Fruit fly (Drosophila melanogaster) whole organism, wandering third instar larva: ENCODE results near the gene Ccdc85.

ENCODE experiments used
- Abd-B ChIP-seq: fragments of >200 bp; optimal IDR thresholded peaks from 2 replicates; lab custom pipeline; 2017; ENCODE audit warnings: missing biosample characterization, missing genetic modification characterization
- CG32264 ChIP-seq: fragments of 200-800 bp; sonication (Bioruptor generic); optimal IDR thresholded peaks from 2 replicates; lab custom pipeline; 2016; ENCODE audit warnings: missing biosample characterization, missing genetic modification characterization
- CG9705 ChIP-seq: fragments of 200-800 bp; sonication (Bioruptor generic); optimal IDR thresholded peaks from 2 replicates; lab custom pipeline; 2018; ENCODE audit warnings: missing biosample characterization, mild to moderate bottlenecking, missing genetic modification characterization
- CrebA ChIP-seq: fragments of 200-800 bp; sonication (Bioruptor generic); optimal IDR thresholded peaks from 2 replicates; lab custom pipeline; 2016; ENCODE audit warnings: missing biosample characterization, mild to moderate bottlenecking, missing genetic modification characterization, borderline replicate concordance
- Dfd ChIP-seq: fragments of >200 bp; optimal IDR thresholded peaks from 2 replicates; lab custom pipeline; 2017; ENCODE audit warnings: missing biosample characterization, missing genetic modification characterization
- Dif ChIP-seq: fragments of 200-275, 200-300 bp; sonication (Bioruptor generic); optimal IDR thresholded peaks from 2 replicates; lab custom pipeline; 2018; ENCODE audit warnings: missing biosample characterization, missing genetic modification characterization; ENCODE audit not compliant: partially characterized antibody
- GATAd ChIP-seq: sonication (Bioruptor generic); optimal IDR thresholded peaks from 2 replicates; lab custom pipeline; 2016; ENCODE audit warnings: missing biosample characterization, missing genetic modification characterization
- HLH106 ChIP-seq: fragments of 200-800 bp; optimal IDR thresholded peaks from 3 replicates; lab custom pipeline; 2019; ENCODE audit warnings: missing biosample characterization, mild to moderate bottlenecking, missing genetic modification characterization, moderate library complexity
- Hnf4 ChIP-seq: fragments of 200-800 bp; sonication (Bioruptor generic); optimal IDR thresholded peaks from 2 replicates; lab custom pipeline; 2016; ENCODE audit warnings: missing biosample characterization, mild to moderate bottlenecking, missing genetic modification characterization
- Hr78 ChIP-seq: fragments of >200 bp; optimal IDR thresholded peaks from 2 replicates; lab custom pipeline; 2017; ENCODE audit warnings: missing biosample characterization, missing genetic modification characterization
- Hr83 ChIP-seq: fragments of 200-300 bp; sonication (Bioruptor generic); optimal IDR thresholded peaks from 2 replicates; lab custom pipeline; 2016; ENCODE audit warnings: missing biosample characterization, mild to moderate bottlenecking, missing genetic modification characterization, moderate library complexity; ENCODE audit not compliant: poor library complexity, severe bottlenecking
- Jra ChIP-seq: sonication (Bioruptor generic); optimal IDR thresholded peaks from 2 replicates; lab custom pipeline; 2016; ENCODE audit warnings: missing biosample characterization, missing genetic modification characterization
- Mio ChIP-seq: sonication (Bioruptor generic); optimal IDR thresholded peaks from 2 replicates; lab custom pipeline; 2016; ENCODE audit warnings: missing biosample characterization, missing genetic modification characterization
- Myc ChIP-seq: fragments of >200 bp; optimal IDR thresholded peaks from 2 replicates; lab custom pipeline; 2017
- N ChIP-seq: fragments of >200 bp; optimal IDR thresholded peaks from 2 replicates; lab custom pipeline; 2018; ENCODE audit warnings: missing biosample characterization, missing external identifiers, missing genetic modification characterization
- OdsH ChIP-seq: fragments of 200-800 bp; sonication (Bioruptor generic); optimal IDR thresholded peaks from 2 replicates; lab custom pipeline; 2016; ENCODE audit warnings: missing biosample characterization, mild to moderate bottlenecking, missing genetic modification characterization
- Rel ChIP-seq, 2 experiments: fragments of 200-800 bp; sonication (Bioruptor generic) in 1 of 2; optimal IDR thresholded peaks; 2 replicates in 1 of 2; 3 replicates in 1 of 2; lab custom pipeline; 2016 to 2019; ENCODE audit warnings: mild to moderate bottlenecking in 2 of 2, missing biosample characterization in 2 of 2, missing genetic modification characterization in 2 of 2, moderate library complexity in 1 of 2
- Sp1 ChIP-seq: fragments of 200-800 bp; sonication (Bioruptor generic); optimal IDR thresholded peaks from 3 replicates; lab custom pipeline; 2019; ENCODE audit warnings: missing biosample characterization, mild to moderate bottlenecking, missing genetic modification characterization, moderate library complexity
- Vsx2 ChIP-seq: fragments of 200-300, 225-300 bp; sonication (Bioruptor generic); optimal IDR thresholded peaks from 2 replicates; lab custom pipeline; 2018; ENCODE audit warnings: missing biosample characterization, missing genetic modification characterization; ENCODE audit not compliant: partially characterized antibody
- br ChIP-seq: fragments of 200-800 bp; sonication (Bioruptor generic); optimal IDR thresholded peaks from 2 replicates; lab custom pipeline; 2016; ENCODE audit warnings: missing biosample characterization, missing genetic modification characterization
- brk ChIP-seq: fragments of 200-800 bp; sonication (Bioruptor generic); optimal IDR thresholded peaks from 2 replicates; lab custom pipeline; 2016; ENCODE audit warnings: missing biosample characterization, mild to moderate bottlenecking, missing genetic modification characterization
- dl ChIP-seq, 2 experiments: fragments of 175-275, 200-275 bp in 1 of 2; fragments of 200-275 bp in 1 of 2; sonication (Bioruptor generic); optimal IDR thresholded peaks; lab custom pipeline; 2018; ENCODE audit warnings: mild to moderate bottlenecking in 2 of 2, missing biosample characterization in 2 of 2, missing genetic modification characterization in 2 of 2, moderate library complexity in 2 of 2; ENCODE audit not compliant: partially characterized antibody in 2 of 2, insufficient read depth in 1 of 2
- dmrt93B ChIP-seq: fragments of 200-800 bp; sonication (Bioruptor generic); optimal IDR thresholded peaks from 2 replicates; lab custom pipeline; 2018; ENCODE audit warnings: missing biosample characterization, mild to moderate bottlenecking, missing genetic modification characterization
- dsf ChIP-seq: sonication (Bioruptor generic); optimal IDR thresholded peaks from 2 replicates; lab custom pipeline; 2016; ENCODE audit warnings: missing biosample characterization, missing genetic modification characterization, borderline replicate concordance
- ey ChIP-seq: fragments of 200-800 bp; sonication (Bioruptor generic); optimal IDR thresholded peaks from 2 replicates; lab custom pipeline; 2016; ENCODE audit warnings: missing biosample characterization, missing genetic modification characterization
- foxo ChIP-seq, 2 experiments: fragments of 200-800 bp; sonication (Bioruptor generic); optimal IDR thresholded peaks; 2 replicates in 1 of 2; 3 replicates in 1 of 2; lab custom pipeline; 2016 to 2017; ENCODE audit warnings: missing biosample characterization in 2 of 2, missing genetic modification characterization in 2 of 2
- fru ChIP-seq: fragments of 200-800 bp; sonication (Bioruptor generic); optimal IDR thresholded peaks from 3 replicates; lab custom pipeline; 2016; ENCODE audit warnings: missing biosample characterization, mild to moderate bottlenecking, missing genetic modification characterization
- h ChIP-seq: fragments of 200-800 bp; sonication (Bioruptor generic); optimal IDR thresholded peaks from 3 replicates; lab custom pipeline; 2016; ENCODE audit warnings: missing biosample characterization, mild to moderate bottlenecking, missing genetic modification characterization
- jim ChIP-seq: fragments of 175-275, 200-325 bp; sonication (Bioruptor generic); optimal IDR thresholded peaks from 2 replicates; lab custom pipeline; 2016; ENCODE audit warnings: missing biosample characterization, mild to moderate bottlenecking, missing genetic modification characterization
- lola ChIP-seq: fragments of >200 bp; optimal IDR thresholded peaks from 2 replicates; lab custom pipeline; 2017; ENCODE audit warnings: missing biosample characterization, missing genetic modification characterization
- pan ChIP-seq: fragments of >200 bp; optimal IDR thresholded peaks from 2 replicates; lab custom pipeline; 2017
- psq ChIP-seq: fragments of 200-800 bp; sonication (Bioruptor generic); optimal IDR thresholded peaks from 3 replicates; lab custom pipeline; 2017; ENCODE audit warnings: missing biosample characterization, mild to moderate bottlenecking, missing genetic modification characterization, moderate library complexity
- rgr ChIP-seq: fragments of 200-800 bp; sonication (Bioruptor generic); optimal IDR thresholded peaks from 3 replicates; lab custom pipeline; 2016; ENCODE audit warnings: missing biosample characterization, mild to moderate bottlenecking, missing genetic modification characterization
- sage ChIP-seq: fragments of 200-800 bp; sonication (Bioruptor generic); optimal IDR thresholded peaks from 2 replicates; lab custom pipeline; 2016; ENCODE audit warnings: missing biosample characterization, mild to moderate bottlenecking, missing genetic modification characterization
- sv ChIP-seq: fragments of 200-800 bp; sonication (Bioruptor generic); optimal IDR thresholded peaks from 3 replicates; lab custom pipeline; 2016; ENCODE audit warnings: missing biosample characterization, missing genetic modification characterization
- tai ChIP-seq: sonication (Bioruptor generic); optimal IDR thresholded peaks from 2 replicates; lab custom pipeline; 2016; ENCODE audit warnings: missing biosample characterization, missing genetic modification characterization
- usp ChIP-seq: fragments of >200 bp; optimal IDR thresholded peaks from 2 replicates; lab custom pipeline; 2017; ENCODE audit warnings: missing biosample characterization, missing genetic modification characterization
- woc ChIP-seq: sonication (Bioruptor generic); optimal IDR thresholded peaks from 2 replicates; lab custom pipeline; 2016; ENCODE audit warnings: missing biosample characterization, mild to moderate bottlenecking, missing genetic modification characterization

The Ccdc85 gene

dm6 chr2L:3001953-3002352 lies 2.9 kb downstream of the Ccdc85 start:
- TF ChIP-seq Mio (GFP tag; lab: Kevin White, UChicago) (no peak), Dif (GFP tag; lab: Kevin White, UChicago) (no peak), Jra (no peak), Rel (GFP tag; optimal IDR thresholded peaks at IDR 0.05; lab: Kevin White, UChicago) (no peak), Rel (tag; optimal IDR thresholded peaks at IDR 0.05; lab: Kevin White, UChicago) (no peak), N (GFP tag; lab: Kevin White, UChicago) (no peak)

- TF ChIP-seq Abd-B (GFP tag; lab: Kevin White, UChicago) (no peak), Hr83 (GFP tag; lab: Kevin White, UChicago) (no peak)
Observed at dm6 chr2L:3003399-3003798, 4.3 kb downstream of the Ccdc85 start.

dm6 chr2L:3004601-3005000 lies 5.5 kb downstream of the Ccdc85 start:
- TF ChIP-seq h (GFP tag; lab: Kevin White, UChicago) (peak; percentile 37), foxo (GFP tag; optimal IDR thresholded peaks at IDR 0.05; lab: Kevin White, UChicago) (peak in 1 of 2 experiments; percentile 64), rgr (GFP tag; lab: Kevin White, UChicago) (peak; percentile 31), ey (GFP tag; lab: Kevin White, UChicago) (peak; percentile 22), lola (GFP tag; lab: Kevin White, UChicago) (no peak), Hr78 (no peak), Sp1 (GFP tag; lab: Kevin White, UChicago) (peak; percentile 36), CG9705 (GFP tag; lab: Kevin White, UChicago) (no peak), Jra (no peak), dsf (GFP tag; lab: Kevin White, UChicago) (no peak), dl (GFP tag; optimal IDR thresholded peaks at IDR 0.05; lab: Kevin White, UChicago; ENCODE audit: insufficient read depth in 1 of 2, partially characterized antibody in 2 of 2) (no peak), N (GFP tag; lab: Kevin White, UChicago) (no peak), tai (GFP tag; lab: Kevin White, UChicago) (no peak), sage (GFP tag; lab: Kevin White, UChicago) (no peak), GATAd (GFP tag; lab: Kevin White, UChicago) (no peak), Abd-B (GFP tag; lab: Kevin White, UChicago) (no peak), usp (no peak), Mio (GFP tag; lab: Kevin White, UChicago) (no peak), sv (no peak), brk (GFP tag; lab: Kevin White, UChicago) (no peak), Vsx2 (GFP tag; lab: Kevin White, UChicago) (no peak), Hnf4 (peak; percentile 21), Dfd (GFP tag; lab: Kevin White, UChicago) (no peak), fru (GFP tag; lab: Kevin White, UChicago) (peak; percentile 62), psq (GFP tag; lab: Kevin White, UChicago) (peak; percentile 31), OdsH (GFP tag; lab: Kevin White, UChicago) (peak; percentile 2), jim (GFP tag; lab: Kevin White, UChicago) (no peak), br (GFP tag; lab: Kevin White, UChicago) (peak; percentile 63), CrebA (GFP tag; lab: Kevin White, UChicago) (no peak), Myc (no peak), woc (GFP tag; lab: Kevin White, UChicago) (peak; percentile 10), Rel (GFP tag; optimal IDR thresholded peaks at IDR 0.05; lab: Kevin White, UChicago) (no peak), Rel (tag; optimal IDR thresholded peaks at IDR 0.05; lab: Kevin White, UChicago) (no peak), dmrt93B (GFP tag; lab: Kevin White, UChicago) (no peak), Hr83 (GFP tag; lab: Kevin White, UChicago) (no peak), Dif (GFP tag; lab: Kevin White, UChicago) (no peak), pan (lab: Kevin White, UChicago) (no peak), HLH106 (tag; lab: Kevin White, UChicago) (peak; percentile 47), CG32264 (no peak)
